Fruit fly (Drosophila melanogaster) whole organism, embryonic: ENCODE results near the gene Hsp70Ab.

Experiments
- CG1603 ChIP-seq: fragments of 200-800 bp; sonication (Bioruptor generic); optimal IDR thresholded peaks from 2 replicates; lab custom pipeline; 2019; ENCODE audit warnings: missing biosample characterization, mild to moderate bottlenecking, missing genetic modification characterization, moderate library complexity
- ttk ChIP-seq: fragments of 200-800 bp; sonication (Bioruptor generic); IDR thresholded peaks from 2 replicates; pipeline ENCODE4 v2.1.2; 2022; ENCODE audit warnings: missing biosample characterization, missing genetic modification characterization

DNA sequence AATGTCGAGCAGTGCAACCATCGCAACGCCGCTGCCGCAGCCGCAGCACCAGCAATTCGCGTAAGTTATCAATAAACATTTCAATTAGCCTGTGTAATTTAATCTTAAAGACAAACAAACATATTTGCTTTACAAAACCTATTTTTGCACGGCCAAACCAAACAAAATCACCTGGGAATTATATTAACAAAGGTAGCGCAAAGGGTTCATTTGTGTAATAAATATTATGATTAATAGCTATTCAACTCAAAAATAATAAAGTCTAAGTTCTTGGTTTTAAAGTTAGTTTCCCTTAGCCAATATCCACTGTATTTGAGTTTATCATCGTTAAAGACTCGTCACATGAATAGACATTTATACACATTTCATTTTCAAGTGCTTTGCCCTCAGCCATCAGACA lies 10.9 kb downstream of the Hsp70Ab start:
- TF ChIP-seq ttk (GFP tag; lab: Robert Waterston, UW) (no peak), CG1603 (no peak)
